Worm (Caenorhabditis elegans) whole organism, young adult: ENCODE results near the gene rpia-1.

Experiments used
- F57A8.1 ChIP-seq: fragments of 200-800 bp; sonication (Bioruptor generic); optimal IDR thresholded peaks from 2 replicates; lab custom pipeline; 2018; ENCODE audit warnings: mild to moderate bottlenecking, missing genetic modification characterization, moderate library complexity, missing compliant biosample characterization
- egl-18 ChIP-seq: fragments of 200-800 bp; sonication (Bioruptor generic); IDR thresholded peaks from 2 replicates; pipeline ENCODE4 v1.3.6; 2022; ENCODE audit warnings: missing genetic modification reagents, missing genetic modification characterization, missing compliant biosample characterization
- ekl-4 ChIP-seq: fragments of 200-800 bp; sonication (Bioruptor generic); IDR thresholded peaks from 2 replicates; pipeline ENCODE4 v1.3.6; 2022; ENCODE audit warnings: missing genetic modification reagents, missing genetic modification characterization, missing compliant biosample characterization
- mcd-1 ChIP-seq: fragments of 200-800 bp; sonication (Bioruptor generic); IDR thresholded peaks from 2 replicates; pipeline ENCODE4 v1.3.6; 2022; ENCODE audit warnings: missing genetic modification reagents, missing genetic modification characterization, missing compliant biosample characterization
- nfya-2 ChIP-seq: fragments of 200-800 bp; sonication (Bioruptor generic); IDR thresholded peaks from 2 replicates; pipeline ENCODE4 v1.3.6; 2022; ENCODE audit warnings: missing genetic modification reagents, missing genetic modification characterization, missing compliant biosample characterization
- nfyb-1 ChIP-seq: fragments of 200-800 bp; sonication (Bioruptor generic); IDR thresholded peaks from 2 replicates; pipeline ENCODE4 v1.3.6; 2022; ENCODE audit warnings: missing genetic modification reagents, missing genetic modification characterization, missing compliant biosample characterization

- TF ChIP-seq nfyb-1 (GFP tag; lab: Robert Waterston, UW) (no peak), mcd-1 (GFP tag; lab: Robert Waterston, UW) (no peak), nfya-2 (GFP tag; lab: Robert Waterston, UW) (no peak), ekl-4 (GFP tag; lab: Robert Waterston, UW) (no peak), egl-18 (no peak), F57A8.1 (GFP tag; lab: Kevin White, UChicago) (no peak)
Observed at ce11 chrIII:7100001-7100400, 22.9 kb upstream of the rpia-1 start, which contains the start of gene ZK418.11.
